In the genomic region with DNA sequence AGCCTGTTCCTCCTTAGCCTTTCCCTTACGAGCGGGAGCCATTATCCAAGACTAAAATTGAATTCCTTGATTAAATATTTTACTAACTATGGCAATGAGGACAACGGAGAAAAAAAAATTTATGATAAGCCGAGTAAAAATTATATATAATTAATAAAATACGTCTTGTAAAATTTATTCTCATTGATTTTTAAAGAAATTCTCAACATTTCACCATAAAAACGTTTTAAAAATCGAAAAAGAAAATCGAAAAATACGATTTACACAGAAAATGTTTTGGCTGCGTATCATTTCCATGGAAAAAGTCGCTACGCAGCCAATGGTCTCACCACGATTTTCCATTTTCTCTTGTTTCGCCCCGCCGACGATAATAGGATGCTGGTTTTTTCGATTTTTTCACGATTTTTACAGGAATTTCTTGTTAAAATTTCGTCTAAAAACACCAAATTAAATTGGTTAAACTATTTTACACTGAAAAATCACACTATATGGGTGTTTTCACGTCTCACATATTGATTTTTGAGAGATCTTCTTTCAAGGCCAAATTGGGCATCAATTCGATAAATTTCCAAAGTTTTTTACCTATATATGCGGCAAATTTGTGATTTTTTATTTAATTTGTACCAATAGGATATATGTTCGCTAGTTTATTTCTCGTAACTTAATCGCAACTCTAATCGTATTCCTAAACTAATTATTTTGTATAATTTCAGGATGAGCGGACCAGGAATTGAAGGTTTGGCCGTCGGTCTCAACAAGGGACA, we compare ENCODE assay signal across 4 worm cellular contexts.
TF ChIP-seq lines count a peak whose summit lies in the region.

A gene (minus strand): TSS at position 51 of the 764 bp plus-strand sequence.
A gene (plus strand): TSS at position 714 of the 764 bp plus-strand sequence.

TF ChIP-seq in whole organism, L2 larva, 48 proteins besides CTCF, POLR2A, EP300 and RAD21 (continues in another document):
- TF ChIP-seq sem-4 (tag; optimal IDR thresholded peaks at IDR 0.05; lab: Kevin White, UChicago) (peak; percentile 78), gmeb-1 (tag; optimal IDR thresholded peaks at IDR 0.05; lab: Kevin White, UChicago) (peak; percentile 88), alr-1 (tag; optimal IDR thresholded peaks at IDR 0.05; lab: Kevin White, UChicago) (no peak), ZK546.5 (tag; optimal IDR thresholded peaks at IDR 0.05; lab: Kevin White, UChicago) (peak; percentile 87), blmp-1 (tag; optimal IDR thresholded peaks at IDR 0.05; lab: Kevin White, UChicago; ENCODE audit: insufficient read depth) (peak; percentile 88), lin-13 (GFP tag; optimal IDR thresholded peaks at IDR 0.05; lab: Kevin White, UChicago) (peak; percentile 91), zag-1 (tag; optimal IDR thresholded peaks at IDR 0.05; lab: Kevin White, UChicago) (no peak), dmd-4 (tag; optimal IDR thresholded peaks at IDR 0.05; lab: Kevin White, UChicago) (no peak), nhr-12 (tag; optimal IDR thresholded peaks at IDR 0.05; lab: Kevin White, UChicago) (no peak), sma-3 (GFP tag; optimal IDR thresholded peaks at IDR 0.05; lab: Kevin White, UChicago) (peak; percentile 90), nhr-25 (tag; optimal IDR thresholded peaks at IDR 0.05; lab: Kevin White, UChicago) (peak; percentile 93), nhr-237 (tag; optimal IDR thresholded peaks at IDR 0.05; lab: Kevin White, UChicago) (no peak), peb-1 (tag; optimal IDR thresholded peaks at IDR 0.05; lab: Kevin White, UChicago) (no peak), R02D3.7 (tag; optimal IDR thresholded peaks at IDR 0.05; lab: Kevin White, UChicago) (peak; percentile 44), nhr-6 (tag; optimal IDR thresholded peaks at IDR 0.05; lab: Kevin White, UChicago) (peak; percentile 91), egl-27 (tag; optimal IDR thresholded peaks at IDR 0.05; lab: Kevin White, UChicago) (peak; percentile 91), ztf-11 (tag; optimal IDR thresholded peaks at IDR 0.05; lab: Kevin White, UChicago) (no peak), skn-1 (tag; optimal IDR thresholded peaks at IDR 0.05; lab: Kevin White, UChicago) (no peak), snpc-4 (tag; optimal IDR thresholded peaks at IDR 0.05; lab: Kevin White, UChicago) (peak; percentile 74), lin-39 (tag; optimal IDR thresholded peaks at IDR 0.05; lab: Kevin White, UChicago) (no peak)

TF ChIP-seq in whole organism, L4 larva, 104 proteins besides CTCF, POLR2A, EP300 and RAD21 (continues in another document):
- TF ChIP-seq hlh-11 (tag; optimal IDR thresholded peaks at IDR 0.05; lab: Kevin White, UChicago) (peak; percentile 80), lin-1 (GFP tag; IDR thresholded peaks at IDR 0.05; lab: Robert Waterston, UW) (no peak), gei-8 (GFP tag; optimal IDR thresholded peaks at IDR 0.05; lab: Kevin White, UChicago) (no peak), nhr-48 (tag; optimal IDR thresholded peaks at IDR 0.05; lab: Kevin White, UChicago) (peak; percentile 35), lim-7 (GFP tag; IDR thresholded peaks at IDR 0.05; lab: Robert Waterston, UW) (no peak), ceh-44 (GFP tag; IDR thresholded peaks at IDR 0.05; lab: Robert Waterston, UW) (no peak), nhr-11 (tag; optimal IDR thresholded peaks at IDR 0.05; lab: Kevin White, UChicago) (peak; percentile 81), arid-1 (GFP tag; conservative IDR thresholded peaks at IDR 0.05; lab: Robert Waterston, UW) (0 out of 2 replicates have a peak, but pooled peaks have one; percentile 28), nhr-42 (GFP tag; IDR thresholded peaks at IDR 0.05; lab: Robert Waterston, UW) (peak; percentile 53; the same call in 1 of the 2 replicates), mdt-29 (GFP tag; IDR thresholded peaks at IDR 0.05; lab: Robert Waterston, UW) (no peak), pha-4 (GFP tag; IDR thresholded peaks at IDR 0.05; lab: Robert Waterston, UW) (peak; percentile 35; the same call in 1 of the 2 replicates), pha-4 (tag; optimal IDR thresholded peaks at IDR 0.05; lab: Kevin White, UChicago) (peak; percentile 92), rbr-2 (tag; optimal IDR thresholded peaks at IDR 0.05; lab: Kevin White, UChicago) (peak; percentile 81), set-16 (GFP tag; IDR thresholded peaks at IDR 0.05; lab: Robert Waterston, UW) (no peak), ZK546.5 (tag; optimal IDR thresholded peaks at IDR 0.05; lab: Kevin White, UChicago) (peak in 1 of 2 experiments; percentile 85), hif-1 (tag; optimal IDR thresholded peaks at IDR 0.05; lab: Kevin White, UChicago) (peak in 1 of 2 experiments; percentile 64), sdz-12 (GFP tag; optimal IDR thresholded peaks at IDR 0.05; lab: Kevin White, UChicago) (no peak), zfp-3 (GFP tag; conservative IDR thresholded peaks at IDR 0.05; lab: Robert Waterston, UW) (peak; percentile 84), lin-39 (tag; optimal IDR thresholded peaks at IDR 0.05; lab: Kevin White, UChicago) (no peak), ces-1 (GFP tag; optimal IDR thresholded peaks at IDR 0.05; lab: Kevin White, UChicago) (peak; percentile 12), R02D3.7 (tag; optimal IDR thresholded peaks at IDR 0.05; lab: Kevin White, UChicago) (no peak)

TF ChIP-seq in whole organism, late embryonic, 69 proteins besides CTCF, POLR2A, EP300 and RAD21:
- no peak for TF ChIP-seq nhr-11 (tag; optimal IDR thresholded peaks at IDR 0.05; lab: Kevin White, UChicago)
- TF ChIP-seq nfya-1 (tag; optimal IDR thresholded peaks at IDR 0.05; lab: Kevin White, UChicago), result peak; percentile 87
- TF ChIP-seq elt-2 (tag; optimal IDR thresholded peaks at IDR 0.05; lab: Kevin White, UChicago), result no peak
- TF ChIP-seq ceh-34 (tag; optimal IDR thresholded peaks at IDR 0.05; lab: Kevin White, UChicago), result peak; percentile 13
- peak; percentile 18 for TF ChIP-seq tbx-2 (tag; optimal IDR thresholded peaks at IDR 0.05; lab: Kevin White, UChicago)
- no peak for TF ChIP-seq ceh-24 (tag; optimal IDR thresholded peaks at IDR 0.05; lab: Kevin White, UChicago)
- TF ChIP-seq ceh-19 (GFP tag; optimal IDR thresholded peaks at IDR 0.05; lab: Kevin White, UChicago), result no peak
- peak; percentile 46 for TF ChIP-seq ceh-31 (tag; optimal IDR thresholded peaks at IDR 0.05; lab: Kevin White, UChicago)
- peak; percentile 14 for TF ChIP-seq ceh-30 (tag; optimal IDR thresholded peaks at IDR 0.05; lab: Kevin White, UChicago)
- peak; percentile 26 for TF ChIP-seq unc-86 (tag; optimal IDR thresholded peaks at IDR 0.05; lab: Kevin White, UChicago)
- TF ChIP-seq hlh-15 (tag; optimal IDR thresholded peaks at IDR 0.05; lab: Kevin White, UChicago), result no peak
- TF ChIP-seq unc-42 (tag; optimal IDR thresholded peaks at IDR 0.05; lab: Kevin White, UChicago), result peak; percentile 64
- 0 out of 2 replicates have a peak, but pooled peaks have one; percentile 33 for TF ChIP-seq sox-2 (GFP tag; IDR thresholded peaks at IDR 0.05; lab: Robert Waterston, UW)
- TF ChIP-seq syd-9 (tag; optimal IDR thresholded peaks at IDR 0.05; lab: Kevin White, UChicago), result no peak
- peak; percentile 2 for TF ChIP-seq ref-2 (tag; optimal IDR thresholded peaks at IDR 0.05; lab: Kevin White, UChicago)
- peak; percentile 81 for TF ChIP-seq pax-1 (tag; optimal IDR thresholded peaks at IDR 0.05; lab: Kevin White, UChicago)
- no peak for TF ChIP-seq ceh-6 (GFP tag; optimal IDR thresholded peaks at IDR 0.05; lab: Kevin White, UChicago)
- TF ChIP-seq ceh-18 (tag; optimal IDR thresholded peaks at IDR 0.05; lab: Kevin White, UChicago), result peak; percentile 27
- TF ChIP-seq pros-1 (tag; optimal IDR thresholded peaks at IDR 0.05; lab: Kevin White, UChicago), result no peak
TF ChIP-seq in whole organism, late embryonic: peak in this region for 11.

TF ChIP-seq in whole organism, mixed stage, embryonic, 35 proteins besides CTCF, POLR2A, EP300 and RAD21 (continues in another document):
- no peak for TF ChIP-seq sem-2 (GFP tag; optimal IDR thresholded peaks at IDR 0.05; lab: Kevin White, UChicago)
- TF ChIP-seq nhr-12 (tag; optimal IDR thresholded peaks at IDR 0.05; lab: Kevin White, UChicago), result no peak
- TF ChIP-seq mab-5 (tag; optimal IDR thresholded peaks at IDR 0.05; lab: Kevin White, UChicago), result no peak
- no peak for TF ChIP-seq lin-32 (GFP tag; optimal IDR thresholded peaks at IDR 0.05; lab: Kevin White, UChicago)
- peak; percentile 66 for TF ChIP-seq M03D4.4 (tag; optimal IDR thresholded peaks at IDR 0.05; lab: Kevin White, UChicago)
- TF ChIP-seq elt-3 (tag; optimal IDR thresholded peaks at IDR 0.05; lab: Kevin White, UChicago), result no peak
- TF ChIP-seq cnd-1 (tag; optimal IDR thresholded peaks at IDR 0.05; lab: Kevin White, UChicago), result no peak
- TF ChIP-seq elt-1 (tag; optimal IDR thresholded peaks at IDR 0.05; lab: Kevin White, UChicago; ENCODE audit: borderline replicate concordance, insufficient read depth), result no peak
- peak; percentile 86 for TF ChIP-seq lsy-2 (tag; optimal IDR thresholded peaks at IDR 0.05; lab: Kevin White, UChicago)
- TF ChIP-seq flh-1 (GFP tag; optimal IDR thresholded peaks at IDR 0.05; lab: Kevin White, UChicago), result no peak
- TF ChIP-seq ceh-43 (GFP tag; optimal IDR thresholded peaks at IDR 0.05; lab: Kevin White, UChicago), result no peak
- peak; percentile 76 for TF ChIP-seq ceh-39 (tag; optimal IDR thresholded peaks at IDR 0.05; lab: Kevin White, UChicago)
- no peak for TF ChIP-seq nhr-76 (tag; optimal IDR thresholded peaks at IDR 0.05; lab: Kevin White, UChicago)
- peak; percentile 4 for TF ChIP-seq hlh-1 (tag; optimal IDR thresholded peaks at IDR 0.05; lab: Kevin White, UChicago)
- peak; percentile 87 for TF ChIP-seq lin-13 (tag; optimal IDR thresholded peaks at IDR 0.05; lab: Kevin White, UChicago)
- no peak for TF ChIP-seq unc-39 (tag; optimal IDR thresholded peaks at IDR 0.05; lab: Kevin White, UChicago)
- TF ChIP-seq drap-1 (GFP tag; optimal IDR thresholded peaks at IDR 0.05; lab: Kevin White, UChicago), result no peak
- TF ChIP-seq tbx-8 (GFP tag; optimal IDR thresholded peaks at IDR 0.05; lab: Kevin White, UChicago), result no peak
- TF ChIP-seq nhr-28 (tag; optimal IDR thresholded peaks at IDR 0.05; lab: Kevin White, UChicago), result no peak
- no peak for TF ChIP-seq ham-2 (GFP tag; optimal IDR thresholded peaks at IDR 0.05; lab: Kevin White, UChicago)
- no peak for TF ChIP-seq zip-8 (tag; optimal IDR thresholded peaks at IDR 0.05; lab: Kevin White, UChicago)
- TF ChIP-seq unc-120 (tag; optimal IDR thresholded peaks at IDR 0.05; lab: Kevin White, UChicago; ENCODE audit: poor library complexity, severe bottlenecking), result no peak
- TF ChIP-seq blmp-1 (tag; optimal IDR thresholded peaks at IDR 0.05; lab: Kevin White, UChicago), result peak; percentile 15
- TF ChIP-seq ces-1 (GFP tag; optimal IDR thresholded peaks at IDR 0.05; lab: Kevin White, UChicago), result peak; percentile 41
- no peak for TF ChIP-seq ceh-83 (GFP tag; optimal IDR thresholded peaks at IDR 0.05; lab: Kevin White, UChicago)
- no peak for TF ChIP-seq snpc-4 (tag; optimal IDR thresholded peaks at IDR 0.05; lab: Kevin White, UChicago)
- TF ChIP-seq mls-2 (tag; optimal IDR thresholded peaks at IDR 0.05; lab: Kevin White, UChicago), result no peak
- TF ChIP-seq unc-62 (GFP tag; optimal IDR thresholded peaks at IDR 0.05; lab: Kevin White, UChicago), result no peak
- TF ChIP-seq sptf-1 (tag; optimal IDR thresholded peaks at IDR 0.05; lab: Kevin White, UChicago), result peak; percentile 57
- TF ChIP-seq bed-3 (GFP tag; optimal IDR thresholded peaks at IDR 0.05; lab: Kevin White, UChicago), result no peak
